Fruit fly (Drosophila melanogaster): Measurements from ENCODE around the gene CG32115.

dm6 chr3L:12915431-12915830 lies 2.0 kb upstream of the CG32115 start:
- TF ChIP-seq psq (optimal IDR thresholded peaks at IDR 0.05) = no peak
- no peak for TF ChIP-seq usp (GFP tag; optimal IDR thresholded peaks at IDR 0.05)
- TF ChIP-seq EcR (GFP tag; optimal IDR thresholded peaks at IDR 0.05) = no peak
